Worm (Caenorhabditis elegans) whole organism, L4/young adult: ENCODE measurements around the gene F34D10.8.
A peak's percentile ranks its signal among the peaks of the same experiment; 100 is the strongest.

Experiments
- W03F9.2 ChIP-seq: fragments of 150-350 bp; optimal IDR thresholded peaks from 2 replicates; lab custom pipeline; 2014; ENCODE audit warnings: missing biosample characterization, missing genetic modification characterization
- dao-5 ChIP-seq: sonication (generic microtip); optimal IDR thresholded peaks from 2 replicates; lab custom pipeline; 2016; ENCODE audit warnings: missing genotype, missing genetic modification characterization, moderate library complexity, missing compliant biosample characterization
- him-1 ChIP-seq: sonication (generic microtip); optimal IDR thresholded peaks from 2 replicates; lab custom pipeline; 2016; ENCODE audit warnings: missing genotype, missing genetic modification reagents, missing genetic modification characterization, missing compliant biosample characterization

The F34D10.8 gene

ce11 chrIII:3730475-3730874 lies at the start of gene F34D10.8:
TSS of gene F34D10.8 (plus strand) at chrIII:3730775.
- TF ChIP-seq dao-5 (tag; lab: Kevin White, UChicago) (no peak), him-1 (no peak), W03F9.2 (no peak)

ce11 chrIII:3681351-3681938 lies 49.1 kb upstream of the F34D10.8 start:
- TF ChIP-seq him-1 (no peak), dao-5 (tag; lab: Kevin White, UChicago) (no peak), W03F9.2 (no peak)

DNA sequence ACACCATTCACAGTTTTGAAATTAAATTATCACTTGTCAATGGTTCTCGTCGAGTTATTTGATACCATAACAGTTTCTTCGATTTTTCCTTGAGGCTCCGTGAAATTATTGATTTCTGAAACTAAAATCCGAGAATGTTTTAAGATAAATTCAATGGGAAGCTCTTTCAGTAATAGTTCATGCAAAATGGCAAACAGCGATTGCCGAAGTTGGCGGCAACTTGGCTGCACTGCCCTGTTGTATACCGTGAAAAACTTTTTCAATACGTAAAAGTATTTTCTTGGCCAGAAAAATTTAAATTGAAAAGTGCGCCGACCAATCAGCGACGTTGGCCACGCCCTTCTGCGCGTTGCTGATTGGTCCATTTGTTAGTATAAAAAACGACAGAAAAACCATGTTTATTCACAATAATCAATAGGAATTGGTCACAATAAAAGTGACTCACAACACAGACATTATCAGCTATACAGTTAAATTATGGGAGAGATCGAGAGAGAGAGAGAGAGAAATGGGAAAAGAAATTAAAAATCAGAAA lies 47.6 kb upstream of the F34D10.8 start:
- no peak for TF ChIP-seq him-1
- no peak for TF ChIP-seq W03F9.2
- TF ChIP-seq dao-5 (tag; lab: Kevin White, UChicago), result no peak

DNA sequence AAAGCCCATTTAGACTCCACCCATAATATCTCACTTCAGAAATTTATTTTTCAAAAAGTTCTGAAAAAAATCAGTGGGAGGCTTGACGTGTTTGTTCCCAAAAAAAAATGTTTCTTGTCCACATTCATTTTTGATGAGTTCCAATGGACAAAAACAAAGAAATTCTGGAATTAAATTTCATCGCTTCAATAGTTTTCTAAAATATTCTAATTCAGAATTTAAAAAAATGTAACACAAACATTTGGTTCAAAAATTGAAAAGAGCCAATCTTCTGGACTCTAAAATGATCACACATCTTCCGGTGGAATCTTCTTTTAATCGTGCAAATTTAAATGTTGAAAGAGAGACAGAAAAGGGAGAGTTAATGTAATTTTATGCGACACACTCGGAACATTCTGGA lies 38.1 kb upstream of the F34D10.8 start:
- TF ChIP-seq dao-5 (tag; lab: Kevin White, UChicago), result no peak

ce11 chrIII:3694572-3694971 lies 36.0 kb upstream of the F34D10.8 start, which contains the start of gene npr-15:
TSS of gene npr-15 (minus strand) at chrIII:3694672.
- no peak for TF ChIP-seq W03F9.2
- no peak for TF ChIP-seq him-1

- no peak for TF ChIP-seq W03F9.2
- no peak for TF ChIP-seq him-1
- no peak for TF ChIP-seq dao-5 (tag; lab: Kevin White, UChicago)
These were observed 32.2 kb upstream of the F34D10.8 start for ce11 chrIII:3698366-3698765.

- TF ChIP-seq him-1 (no peak), W03F9.2 (no peak), dao-5 (tag; lab: Kevin White, UChicago) (no peak)
These were observed 31.3 kb upstream of the F34D10.8 start, which contains the start of gene cyn-9 for ce11 chrIII:3699275-3699674. TSS of gene cyn-9 (minus strand) at chrIII:3699640.

ce11 chrIII:3701411-3702310 lies 28.9 kb upstream of the F34D10.8 start, which contains the start of the genes pdi-1 and C14B1.2:
TSS of gene pdi-1 (minus strand) at chrIII:3701461.
TSS of gene C14B1.2 (plus strand) at chrIII:3702260.
- TF ChIP-seq dao-5 (tag; lab: Kevin White, UChicago) (no peak), W03F9.2 (no peak), him-1 (no peak)

ce11 chrIII:3703397-3703796 lies 27.2 kb upstream of the F34D10.8 start, which contains the start of gene C14B1.3:
TSS of gene C14B1.3 (plus strand) at chrIII:3703564.
- no peak for TF ChIP-seq dao-5 (tag; lab: Kevin White, UChicago)
- peak; percentile 45 for TF ChIP-seq W03F9.2
- no peak for TF ChIP-seq him-1

ce11 chrIII:3704967-3705366 lies 25.6 kb upstream of the F34D10.8 start, which contains the start of gene wdr-5.1:
TSS of gene wdr-5.1 (plus strand) at chrIII:3705285.
- TF ChIP-seq W03F9.2 (no peak), him-1 (no peak), dao-5 (tag; lab: Kevin White, UChicago) (no peak)

- TF ChIP-seq him-1 (no peak), dao-5 (tag; lab: Kevin White, UChicago) (no peak), W03F9.2 (no peak)
These were observed 24.0 kb upstream of the F34D10.8 start, which contains the start of gene dph-1 for ce11 chrIII:3706586-3706985. TSS of gene dph-1 (plus strand) at chrIII:3706886.

DNA sequence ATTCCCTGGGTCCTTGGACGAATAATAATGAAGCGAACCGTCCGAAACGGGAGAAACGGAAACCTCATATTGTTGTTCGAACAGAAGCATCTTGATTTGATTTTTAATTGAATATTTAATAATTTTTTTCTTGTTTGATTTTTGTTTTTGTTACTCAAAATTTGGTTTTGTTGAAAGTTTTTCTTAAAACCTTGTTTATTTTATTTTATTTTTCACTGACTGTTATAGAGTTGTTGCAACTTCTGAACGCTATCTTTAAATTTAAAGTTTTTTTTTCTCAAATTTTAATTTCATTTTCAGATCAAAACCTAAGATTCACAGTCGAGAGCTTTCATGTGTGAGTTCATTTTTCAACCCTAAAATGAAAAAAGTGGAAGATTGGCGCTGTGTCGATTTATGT lies 21.5 kb upstream of the F34D10.8 start, which contains the start of gene alkb-8:
alkb-8 (plus strand) TSS at position 301 of the 400 bp plus-strand sequence.
- TF ChIP-seq W03F9.2, result no peak

DNA sequence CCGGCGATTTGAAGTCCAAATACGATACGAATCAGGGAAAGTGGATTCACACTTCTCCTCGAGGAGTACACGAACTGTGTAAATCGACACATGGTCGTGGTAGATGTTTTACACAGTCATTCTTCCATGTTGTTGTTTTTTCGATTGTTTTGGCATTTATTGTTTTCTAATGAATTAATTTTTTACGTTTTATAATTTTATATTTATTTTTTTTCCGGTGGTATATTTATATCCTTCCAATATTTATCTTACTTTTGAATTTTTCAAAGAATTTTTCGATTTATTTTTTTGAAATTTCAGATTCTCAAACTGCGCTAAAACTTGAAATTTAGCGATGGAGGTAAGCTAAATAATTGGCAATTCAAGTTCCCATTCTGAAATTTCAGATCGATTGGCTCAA lies 17.4 kb upstream of the F34D10.8 start, which contains the start of gene nrde-1:
nrde-1 (plus strand) TSS at position 301 of the 400 bp plus-strand sequence.
- no peak for TF ChIP-seq W03F9.2

ce11 chrIII:3716073-3716659 lies 14.4 kb upstream of the F34D10.8 start:
- no peak for TF ChIP-seq him-1
- TF ChIP-seq W03F9.2, result no peak
- no peak for TF ChIP-seq dao-5 (tag; lab: Kevin White, UChicago)
